Worm (Caenorhabditis elegans): Measurements from ENCODE around the gene C16D9.4.
A peak's percentile ranks its signal among the peaks of the same experiment; 100 is the strongest.

C16D9.4 gene

ce11 chrV:8243201-8243600 is 503 bp upstream of the C16D9.4 start:
- no peak for TF ChIP-seq Y105C5A.15 (GFP tag; IDR thresholded peaks at IDR 0.05)
- TF ChIP-seq dve-1 (tag; optimal IDR thresholded peaks at IDR 0.05; ENCODE audit: insufficient read depth): no peak
- TF ChIP-seq hlh-11 (tag; optimal IDR thresholded peaks at IDR 0.05): no peak
- no peak for TF ChIP-seq Y75B8A.6 (GFP tag; IDR thresholded peaks at IDR 0.05)
- no peak for TF ChIP-seq arid-1 (GFP tag; conservative IDR thresholded peaks at IDR 0.05)
- TF ChIP-seq fkh-10 (GFP tag; optimal IDR thresholded peaks at IDR 0.05): no peak
- no peak for TF ChIP-seq zag-1 (tag; optimal IDR thresholded peaks at IDR 0.05)
- no peak for TF ChIP-seq attf-4 (tag; optimal IDR thresholded peaks at IDR 0.05)
- no peak for TF ChIP-seq daf-16 (GFP tag; optimal IDR thresholded peaks at IDR 0.05)
- peak; percentile 26 for TF ChIP-seq daf-16 (tag; optimal IDR thresholded peaks at IDR 0.05)
- TF ChIP-seq hif-1 (tag; optimal IDR thresholded peaks at IDR 0.05): no peak
- TF ChIP-seq nhr-42 (GFP tag; IDR thresholded peaks at IDR 0.05): no peak
- no peak for TF ChIP-seq nhr-41 (GFP tag; IDR thresholded peaks at IDR 0.05)
- TF ChIP-seq Y5F2A.4 (GFP tag; optimal IDR thresholded peaks at IDR 0.05): no peak
- peak in 1 of 2 experiments; percentile 64 for TF ChIP-seq unc-62 (GFP tag; optimal IDR thresholded peaks at IDR 0.05 in 1 of 2)
- TF ChIP-seq unc-62 (tag; optimal IDR thresholded peaks at IDR 0.05): no peak
- no peak for TF ChIP-seq T20F7.1 (GFP tag; optimal IDR thresholded peaks at IDR 0.05)
- TF ChIP-seq zip-11 (GFP tag; IDR thresholded peaks at IDR 0.05): no peak
- no peak for TF ChIP-seq spr-1 (tag; optimal IDR thresholded peaks at IDR 0.05)
- TF ChIP-seq nhr-6 (tag; optimal IDR thresholded peaks at IDR 0.05): no peak
- TF ChIP-seq tag-97 (GFP tag; IDR thresholded peaks at IDR 0.05): no peak
- no peak for TF ChIP-seq jun-1 (tag; optimal IDR thresholded peaks at IDR 0.05)
- no peak for TF ChIP-seq dpl-1 (GFP tag; optimal IDR thresholded peaks at IDR 0.05)
- no peak for TF ChIP-seq F26F4.8 (GFP tag; conservative IDR thresholded peaks at IDR 0.05)
- no peak for TF ChIP-seq spr-3 (GFP tag; optimal IDR thresholded peaks at IDR 0.05)
- TF ChIP-seq pha-4 (GFP tag; IDR thresholded peaks at IDR 0.05): no peak
- TF ChIP-seq pha-4 (tag; optimal IDR thresholded peaks at IDR 0.05): no peak
- TF ChIP-seq mdt-29 (GFP tag; IDR thresholded peaks at IDR 0.05): no peak
- TF ChIP-seq F37D6.2 (tag; optimal IDR thresholded peaks at IDR 0.05): no peak
- peak; percentile 48 for TF ChIP-seq nhr-28 (tag; optimal IDR thresholded peaks at IDR 0.05)
- no peak for TF ChIP-seq fos-1 (tag; optimal IDR thresholded peaks at IDR 0.05)
- TF ChIP-seq hmg-1.1 (GFP tag; IDR thresholded peaks at IDR 0.05): no peak
- TF ChIP-seq ztf-11 (tag; optimal IDR thresholded peaks at IDR 0.05): no peak
- no peak for TF ChIP-seq ceh-82 (tag; optimal IDR thresholded peaks at IDR 0.05)
- TF ChIP-seq lim-7 (GFP tag; IDR thresholded peaks at IDR 0.05): no peak
- peak; percentile 50 for TF ChIP-seq pqm-1 (tag; optimal IDR thresholded peaks at IDR 0.05)
- TF ChIP-seq ceh-32 (tag; optimal IDR thresholded peaks at IDR 0.05; ENCODE audit: poor library complexity): no peak
- no peak for TF ChIP-seq php-3 (GFP tag; IDR thresholded peaks at IDR 0.05)
- no peak for TF ChIP-seq mxl-2 (GFP tag; conservative IDR thresholded peaks at IDR 0.05)
- no peak for TF ChIP-seq ZK337.2 (GFP tag; IDR thresholded peaks at IDR 0.05)
- TF ChIP-seq nhr-76 (tag; optimal IDR thresholded peaks at IDR 0.05): no peak
- TF ChIP-seq dmd-6 (GFP tag; IDR thresholded peaks at IDR 0.05): no peak
- TF ChIP-seq aha-1 (tag): peak; percentile 29
- TF ChIP-seq ama-1 (optimal IDR thresholded peaks at IDR 0.05): no peak

ce11 chrV:8239928-8240327 is 2.8 kb downstream of the C16D9.4 start, which contains the start of gene C16D9.3:
Gene C16D9.3, minus strand, starts transcription at chrV:8240028.
- no peak for TF ChIP-seq duxl-1 (tag; optimal IDR thresholded peaks at IDR 0.05; ENCODE audit: poor library complexity)
- TF ChIP-seq nhr-42 (GFP tag; IDR thresholded peaks at IDR 0.05): no peak
- no peak for TF ChIP-seq ceh-82 (tag; optimal IDR thresholded peaks at IDR 0.05)
- TF ChIP-seq nhr-25 (tag; optimal IDR thresholded peaks at IDR 0.05; ENCODE audit: borderline replicate concordance, insufficient read depth): no peak
- no peak for TF ChIP-seq mxl-3 (GFP tag; optimal IDR thresholded peaks at IDR 0.05)
- TF ChIP-seq zfp-3 (GFP tag; conservative IDR thresholded peaks at IDR 0.05): no peak
- TF ChIP-seq daf-19 (GFP tag; conservative IDR thresholded peaks at IDR 0.05): no peak
- no peak for TF ChIP-seq nhr-102 (tag; optimal IDR thresholded peaks at IDR 0.05)
- TF ChIP-seq ceh-32 (tag; optimal IDR thresholded peaks at IDR 0.05; ENCODE audit: poor library complexity): no peak
- no peak for TF ChIP-seq dmd-9 (GFP tag; IDR thresholded peaks at IDR 0.05)
- no peak for TF ChIP-seq tra-1 (GFP tag; IDR thresholded peaks at IDR 0.05)
- TF ChIP-seq lim-7 (GFP tag; IDR thresholded peaks at IDR 0.05): no peak
- no peak for TF ChIP-seq dve-1 (tag; optimal IDR thresholded peaks at IDR 0.05; ENCODE audit: insufficient read depth)
- no peak for TF ChIP-seq mdl-1 (tag; optimal IDR thresholded peaks at IDR 0.05)
- TF ChIP-seq nhr-28 (tag; optimal IDR thresholded peaks at IDR 0.05): no peak
- no peak for TF ChIP-seq ama-1 (optimal IDR thresholded peaks at IDR 0.05)
- TF ChIP-seq nhr-77 (tag; optimal IDR thresholded peaks at IDR 0.05): no peak
- TF ChIP-seq F26F4.8 (GFP tag; conservative IDR thresholded peaks at IDR 0.05): no peak
